Worm (Caenorhabditis elegans): ENCODE results near the gene asp-7.

- TF ChIP-seq ama-1 (optimal IDR thresholded peaks at IDR 0.05): no peak
- no peak for TF ChIP-seq flt-1 (GFP tag; IDR thresholded peaks at IDR 0.05)
- TF ChIP-seq scrt-1 (GFP tag; IDR thresholded peaks at IDR 0.05): no peak
- no peak for TF ChIP-seq tbx-37 (GFP tag; conservative IDR thresholded peaks at IDR 0.05)
- TF ChIP-seq aly-1 (tag; optimal IDR thresholded peaks at IDR 0.05): no peak
- no peak for TF ChIP-seq pes-1 (GFP tag; IDR thresholded peaks at IDR 0.05)
- no peak for TF ChIP-seq tbx-11 (GFP tag; IDR thresholded peaks at IDR 0.05)
- TF ChIP-seq ceh-36 (tag; optimal IDR thresholded peaks at IDR 0.05): no peak
- no peak for TF ChIP-seq hmbx-1 (tag; optimal IDR thresholded peaks at IDR 0.05)
- no peak for TF ChIP-seq sea-1 (GFP tag; conservative IDR thresholded peaks at IDR 0.05)
- no peak for TF ChIP-seq F13C5.2 (tag; optimal IDR thresholded peaks at IDR 0.05)
- TF ChIP-seq hnd-1 (tag; optimal IDR thresholded peaks at IDR 0.05): no peak
- no peak for TF ChIP-seq B0310.2 (tag; optimal IDR thresholded peaks at IDR 0.05)
Observed at ce11 chrV:3021306-3021705, 6.8 kb upstream of the asp-7 start, which contains the start of gene irld-12.
